Fruit fly (Drosophila melanogaster): Measurements from ENCODE around the gene TM9SF3.

dm6 chr3L:5615744-5616143 is 12.0 kb upstream of the TM9SF3 start:
- TF ChIP-seq CG1620 (GFP tag; optimal IDR thresholded peaks at IDR 0.05) = no peak
- no peak for TF ChIP-seq tj (GFP tag; optimal IDR thresholded peaks at IDR 0.05)
- no peak for TF ChIP-seq Crg-1 (GFP tag; optimal IDR thresholded peaks at IDR 0.05)
- no peak for TF ChIP-seq cic (GFP tag; optimal IDR thresholded peaks at IDR 0.05)
- TF ChIP-seq kay (GFP tag; ENCODE audit: borderline replicate concordance) = no peak
- no peak for TF ChIP-seq CG11617 (GFP tag; optimal IDR thresholded peaks at IDR 0.05)

Data from whole organism, adult.